Fruit fly (Drosophila melanogaster): ENCODE measurements around the gene loco.

Gene loco

dm6 chr3R:22580546-22580945, 58.6 kb downstream of the loco start, which contains the start of gene CSN6:
Gene CSN6 (plus strand): TSS chr3R:22580773.
- TF ChIP-seq CG6654 (GFP tag; optimal IDR thresholded peaks at IDR 0.05) (no peak), CG17829 (tag; optimal IDR thresholded peaks at IDR 0.05) (peak; percentile 46), CG11560 (tag; IDR thresholded peaks at IDR 0.05) (peak; percentile 22; the same call in 1 of the 3 replicates), CG31224 (GFP tag; IDR thresholded peaks at IDR 0.05) (no peak), Spps (tag; optimal IDR thresholded peaks at IDR 0.05) (no peak), yki (optimal IDR thresholded peaks at IDR 0.05) (no peak), onecut (GFP tag; IDR thresholded peaks at IDR 0.05) (no peak), CG10366 (GFP tag; IDR thresholded peaks at IDR 0.05) (no peak), CG2875 (GFP tag; optimal IDR thresholded peaks at IDR 0.05) (no peak), jing (GFP tag; optimal IDR thresholded peaks at IDR 0.05) (no peak), HmgZ (tag; optimal IDR thresholded peaks at IDR 0.05) (peak; percentile 69), bbx (GFP tag; IDR thresholded peaks at IDR 0.05; ENCODE audit: partially characterized antibody) (peak; percentile 84), tup (GFP tag; optimal IDR thresholded peaks at IDR 0.05) (no peak), sd (tag; optimal IDR thresholded peaks at IDR 0.05) (no peak), h (optimal IDR thresholded peaks at IDR 0.05) (no peak), BEAF-32 (GFP tag; optimal IDR thresholded peaks at IDR 0.05) (peak; percentile 79), sob (GFP tag; IDR thresholded peaks at IDR 0.05) (0 out of 2 replicates have a peak, but pooled peaks have one; percentile 24), Hr3 (GFP tag; optimal IDR thresholded peaks at IDR 0.05) (no peak), hb (GFP tag; IDR thresholded peaks at IDR 0.05; ENCODE audit: partially characterized antibody) (peak; percentile 88), stwl (tag; optimal IDR thresholded peaks at IDR 0.05) (peak; percentile 89), exex (tag; optimal IDR thresholded peaks at IDR 0.05) (peak; percentile 14), Lhr (GFP tag; optimal IDR thresholded peaks at IDR 0.05) (peak; percentile 2), Abd-B (GFP tag; optimal IDR thresholded peaks at IDR 0.05) (peak; percentile 41), maf-S (GFP tag; optimal IDR thresholded peaks at IDR 0.05) (no peak), CG10147 (GFP tag; optimal IDR thresholded peaks at IDR 0.05) (no peak), CG1647 (GFP tag; optimal IDR thresholded peaks at IDR 0.05) (no peak), CG11695 (GFP tag; IDR thresholded peaks at IDR 0.05) (no peak), CG13287 (GFP tag; IDR thresholded peaks at IDR 0.05; ENCODE audit: partially characterized antibody) (peak; percentile 96), ap (GFP tag; IDR thresholded peaks at IDR 0.05) (no peak), CG17568 (GFP tag; optimal IDR thresholded peaks at IDR 0.05) (no peak), row (GFP tag; IDR thresholded peaks at IDR 0.05) (peak; percentile 18; the same call in 1 of the 3 replicates), CG17385 (GFP tag; optimal IDR thresholded peaks at IDR 0.05) (no peak), Dip2 (GFP tag; IDR thresholded peaks at IDR 0.05) (no peak), CG10267 (tag; optimal IDR thresholded peaks at IDR 0.05) (peak; percentile 61), Vsx1 (GFP tag; optimal IDR thresholded peaks at IDR 0.05) (no peak), CG1792 (GFP tag; optimal IDR thresholded peaks at IDR 0.05) (no peak), CG12659 (GFP tag; optimal IDR thresholded peaks at IDR 0.05) (peak; percentile 53), Dp (GFP tag; optimal IDR thresholded peaks at IDR 0.05) (peak; percentile 87), shn (GFP tag; optimal IDR thresholded peaks at IDR 0.05) (no peak), CG33557 (GFP tag; optimal IDR thresholded peaks at IDR 0.05) (no peak), Oli (tag; optimal IDR thresholded peaks at IDR 0.05) (no peak), MBD-R2 (GFP tag; IDR thresholded peaks at IDR 0.05) (peak; percentile 93), ftz-f1 (GFP tag; optimal IDR thresholded peaks at IDR 0.05) (peak; percentile 42), unc-4 (GFP tag; IDR thresholded peaks at IDR 0.05; ENCODE audit: partially characterized antibody) (peak; percentile 92), CG16779 (GFP tag; IDR thresholded peaks at IDR 0.05) (0 out of 2 replicates have a peak, but pooled peaks have one; percentile 28), CG8290 (GFP tag; optimal IDR thresholded peaks at IDR 0.05) (no peak), CG8290 (tag; optimal IDR thresholded peaks at IDR 0.05) (no peak), CG6689 (GFP tag; IDR thresholded peaks at IDR 0.05) (no peak), CG12769 (tag; optimal IDR thresholded peaks at IDR 0.05) (no peak), Ets65A (GFP tag) (peak; percentile 91), CG9797 (GFP tag; optimal IDR thresholded peaks at IDR 0.05) (peak; percentile 93), Ets97D (GFP tag; optimal IDR thresholded peaks at IDR 0.05) (peak; percentile 60)
